Worm (Caenorhabditis elegans) whole organism, L4 larva: ENCODE measurements around the gene F35F10.1.
A peak's percentile ranks its signal among the peaks of the same experiment; 100 is the strongest.

Source experiments
- D1046.2 ChIP-seq: fragments of 200-800 bp; sonication (Bioruptor generic); IDR thresholded peaks from 2 replicates; pipeline ENCODE4 v1.3.6; 2022; ENCODE audit warnings: missing genetic modification characterization, missing compliant biosample characterization
- T26A8.4 ChIP-seq: fragments of 200-800 bp; sonication (Bioruptor generic); IDR thresholded peaks from 2 replicates; pipeline ENCODE4 v1.3.6; 2022; ENCODE audit warnings: missing genetic modification characterization, missing compliant biosample characterization
- Y105C5A.15 ChIP-seq: fragments of 200-800 bp; sonication (Bioruptor generic); IDR thresholded peaks from 2 replicates; pipeline ENCODE4 v1.3.6; 2022; ENCODE audit warnings: missing genetic modification characterization, missing compliant biosample characterization
- ZK337.2 ChIP-seq: fragments of 200-800 bp; sonication (Bioruptor generic); IDR thresholded peaks from 2 replicates; pipeline ENCODE4 v1.3.6; 2022; ENCODE audit warnings: missing genetic modification reagents, missing genetic modification characterization, missing compliant biosample characterization
- aha-1 ChIP-seq: fragments of 150-350 bp; peaks from one replicate; lab custom pipeline; 2014; ENCODE audit warnings: missing biosample characterization, missing genetic modification characterization
- ceh-32 ChIP-seq: sonication (generic microtip); optimal IDR thresholded peaks from 2 replicates; lab custom pipeline; 2016; ENCODE audit warnings: mild to moderate bottlenecking, missing genetic modification characterization, missing compliant biosample characterization; ENCODE audit not compliant: poor library complexity
- cey-2 ChIP-seq: sonication (generic microtip); optimal IDR thresholded peaks from 3 replicates; lab custom pipeline; 2017; ENCODE audit warnings: missing genetic modification characterization, mild to moderate bottlenecking, missing compliant biosample characterization, antibody characterized with exemption, borderline replicate concordance; ENCODE audit not compliant: insufficient read depth
- ctbp-1 ChIP-seq: fragments of 200-800 bp; sonication (Bioruptor generic); IDR thresholded peaks from 2 replicates; pipeline ENCODE4 v1.3.6; 2022; ENCODE audit warnings: missing genetic modification reagents, missing genetic modification characterization, missing compliant biosample characterization
- daf-12 ChIP-seq: fragments of 150-350 bp; optimal IDR thresholded peaks from 2 replicates; lab custom pipeline; 2014; ENCODE audit warnings: missing biosample characterization, missing genetic modification reagents, missing genetic modification characterization
- daf-8 ChIP-seq: fragments of 200-800 bp; sonication (Bioruptor generic); IDR thresholded peaks from 2 replicates; pipeline ENCODE4 v1.3.6; 2022; ENCODE audit warnings: missing genetic modification characterization, missing compliant biosample characterization
- hlh-11 ChIP-seq: fragments of 200-800 bp; sonication (Bioruptor generic); optimal IDR thresholded peaks from 2 replicates; lab custom pipeline; 2018; ENCODE audit warnings: mild to moderate bottlenecking, missing genetic modification characterization, missing compliant biosample characterization
- hmg-1.1 ChIP-seq: fragments of 200-800 bp; sonication (Bioruptor generic); IDR thresholded peaks from 2 replicates; pipeline ENCODE4 v1.3.6; 2022; ENCODE audit warnings: missing genetic modification reagents, missing genetic modification characterization, missing compliant biosample characterization
- lin-13 ChIP-seq: fragments of 150-350 bp; optimal IDR thresholded peaks from 2 replicates; lab custom pipeline; 2014; ENCODE audit warnings: missing biosample characterization, missing genetic modification reagents, missing genetic modification characterization
- lin-38 ChIP-seq: fragments of 200-800 bp; sonication (Bioruptor generic); IDR thresholded peaks from 2 replicates; pipeline ENCODE4 v1.3.6; 2022; ENCODE audit warnings: missing genetic modification reagents, missing genetic modification characterization, missing compliant biosample characterization
- madf-5 ChIP-seq, 2 experiments: fragments of 200-800 bp; sonication (Bioruptor generic); IDR thresholded peaks; 2 replicates each; pipeline ENCODE4 v1.3.6; 2022; ENCODE audit warnings: missing compliant biosample characterization in 2 of 2, missing genetic modification characterization in 2 of 2
- mdl-1 ChIP-seq, 2 experiments: fragments of 150-350 bp in 1 of 2; sonication (generic microtip) in 1 of 2; optimal IDR thresholded peaks; 2 replicates each; lab custom pipeline; 2014 to 2017; ENCODE audit warnings: missing biosample characterization in 2 of 2, missing genetic modification characterization in 2 of 2
- mep-1 ChIP-seq: fragments of 150-350 bp; sonication (generic microtip); optimal IDR thresholded peaks from 3 replicates; lab custom pipeline; 2014; ENCODE audit warnings: missing biosample characterization, missing genetic modification characterization
- mxl-3 ChIP-seq: fragments of 200-800 bp; sonication (Bioruptor generic); optimal IDR thresholded peaks from 2 replicates; lab custom pipeline; 2018; ENCODE audit warnings: mild to moderate bottlenecking, missing genetic modification characterization, missing compliant biosample characterization
- nhr-10 ChIP-seq: fragments of 150-350 bp; optimal IDR thresholded peaks from 2 replicates; lab custom pipeline; 2014; ENCODE audit warnings: missing biosample characterization, missing genetic modification characterization
- nhr-11 ChIP-seq: fragments of 150-350 bp; optimal IDR thresholded peaks from 2 replicates; lab custom pipeline; 2014; ENCODE audit warnings: missing biosample characterization, missing genetic modification characterization
- nhr-28 ChIP-seq: fragments of 150-350 bp; optimal IDR thresholded peaks from 2 replicates; lab custom pipeline; 2014; ENCODE audit warnings: missing biosample characterization, missing genetic modification characterization
- nhr-48 ChIP-seq: sonication (generic microtip); optimal IDR thresholded peaks from 2 replicates; lab custom pipeline; 2016; ENCODE audit warnings: mild to moderate bottlenecking, missing genetic modification characterization, missing compliant biosample characterization
- nhr-77 ChIP-seq: fragments of 150-350 bp; optimal IDR thresholded peaks from 2 replicates; lab custom pipeline; 2014; ENCODE audit warnings: missing biosample characterization, missing genetic modification characterization
- php-3 ChIP-seq: fragments of 200-800 bp; sonication (Bioruptor generic); IDR thresholded peaks from 2 replicates; pipeline ENCODE4 v1.3.6; 2022; ENCODE audit warnings: missing genetic modification reagents, missing genetic modification characterization, missing compliant biosample characterization
- rbr-2 ChIP-seq: sonication (generic microtip); optimal IDR thresholded peaks from 2 replicates; lab custom pipeline; 2016; ENCODE audit warnings: missing genotype, missing genetic modification characterization, missing compliant biosample characterization
- saeg-2 ChIP-seq: fragments of 200-800 bp; sonication (Bioruptor generic); IDR thresholded peaks from 2 replicates; pipeline ENCODE4 v1.3.6; 2022; ENCODE audit warnings: missing genetic modification reagents, missing genetic modification characterization, missing compliant biosample characterization
- set-16 ChIP-seq: fragments of 200-800 bp; sonication (Bioruptor generic); IDR thresholded peaks from 2 replicates; pipeline ENCODE4 v1.3.6; 2022; ENCODE audit warnings: missing genetic modification reagents, missing genetic modification characterization, missing compliant biosample characterization
- tag-97 ChIP-seq: fragments of 200-800 bp; sonication (Bioruptor generic); IDR thresholded peaks from 2 replicates; pipeline ENCODE4 v1.3.6; 2022; ENCODE audit warnings: missing genetic modification characterization, missing compliant biosample characterization
- tra-1 ChIP-seq: fragments of 200-800 bp; sonication (Bioruptor generic); IDR thresholded peaks from 2 replicates; pipeline ENCODE4 v1.3.6; 2022; ENCODE audit warnings: missing genetic modification reagents, missing genetic modification characterization, missing compliant biosample characterization
- unc-130 ChIP-seq: sonication (generic microtip); optimal IDR thresholded peaks from 2 replicates; lab custom pipeline; 2016; ENCODE audit warnings: missing genetic modification reagents, missing genetic modification characterization, missing compliant biosample characterization
- unc-62 ChIP-seq, 3 experiments: fragments of 150-350 bp in 1 of 3; sonication (generic microtip); optimal IDR thresholded peaks in 2 of 3; peaks in 1 of 3; 1 replicate in 1 of 3; 2 replicates in 2 of 3; lab custom pipeline; 2014 to 2017; ENCODE audit warnings: missing biosample characterization in 3 of 3, missing genetic modification characterization in 3 of 3, missing genetic modification reagents in 3 of 3, missing genotype in 1 of 3
- vab-7 ChIP-seq: fragments of 200-800 bp; sonication (Bioruptor generic); IDR thresholded peaks from 2 replicates; pipeline ENCODE4 v1.3.6; 2022; ENCODE audit warnings: missing genetic modification reagents, missing genetic modification characterization, missing compliant biosample characterization
- zip-11 ChIP-seq: fragments of 200-800 bp; sonication (Bioruptor generic); IDR thresholded peaks from 2 replicates; pipeline ENCODE4 v1.3.6; 2022; ENCODE audit warnings: missing genetic modification characterization, missing compliant biosample characterization
- zip-2 ChIP-seq: fragments of 150-350 bp; optimal IDR thresholded peaks from 2 replicates; lab custom pipeline; 2014; ENCODE audit warnings: missing biosample characterization, missing genetic modification characterization
- ztf-11 ChIP-seq: fragments of 150-350 bp; optimal IDR thresholded peaks from 2 replicates; lab custom pipeline; 2014; ENCODE audit warnings: missing biosample characterization, missing genetic modification characterization

Gene F35F10.1

DNA sequence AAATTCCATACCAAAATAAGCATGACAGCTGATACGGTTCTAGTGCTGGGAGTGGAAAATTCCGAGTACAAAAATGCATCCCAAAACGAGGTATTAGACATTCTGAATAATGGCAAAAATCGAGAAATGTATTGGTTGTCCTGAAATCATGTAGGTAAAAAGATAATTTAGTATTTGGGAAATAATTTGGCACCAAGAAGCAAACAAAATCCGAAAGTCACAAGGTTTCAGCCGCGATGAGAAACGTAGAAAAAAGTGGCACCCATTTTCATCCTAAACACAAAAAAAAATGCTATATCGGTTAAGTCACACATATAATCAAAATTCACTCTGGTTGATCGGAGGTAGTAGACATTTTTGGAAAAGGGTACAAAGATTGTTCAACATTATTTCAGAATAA, 18.3 kb upstream of the F35F10.1 start, which contains the start of gene srx-122:
Gene srx-122, minus strand, starts transcription at position 101 of the 400 bp plus-strand sequence.
- TF ChIP-seq rbr-2 (tag; lab: Kevin White, UChicago) (no peak), ztf-11 (tag; lab: Kevin White, UChicago) (no peak), zip-11 (no peak), ZK337.2 (GFP tag; lab: Robert Waterston, UW) (no peak), ceh-32 (tag; lab: Kevin White, UChicago) (no peak), zip-2 (tag; lab: Kevin White, UChicago) (no peak), mep-1 (tag; lab: Kevin White, UChicago) (no peak), lin-13 (no peak), cey-2 (tag; lab: Kevin White, UChicago) (no peak), hmg-1.1 (no peak), nhr-77 (tag; lab: Kevin White, UChicago) (no peak), unc-130 (no peak), saeg-2 (GFP tag; lab: Robert Waterston, UW) (no peak), tag-97 (GFP tag; lab: Robert Waterston, UW) (no peak), set-16 (GFP tag; lab: Robert Waterston, UW) (no peak), daf-12 (no peak), nhr-10 (tag; lab: Kevin White, UChicago) (no peak), php-3 (GFP tag; lab: Robert Waterston, UW) (no peak), ctbp-1 (GFP tag; lab: Robert Waterston, UW) (no peak), lin-38 (GFP tag; lab: Robert Waterston, UW) (no peak)
- TF ChIP-seq, all 104 proteins: peak for 0

DNA sequence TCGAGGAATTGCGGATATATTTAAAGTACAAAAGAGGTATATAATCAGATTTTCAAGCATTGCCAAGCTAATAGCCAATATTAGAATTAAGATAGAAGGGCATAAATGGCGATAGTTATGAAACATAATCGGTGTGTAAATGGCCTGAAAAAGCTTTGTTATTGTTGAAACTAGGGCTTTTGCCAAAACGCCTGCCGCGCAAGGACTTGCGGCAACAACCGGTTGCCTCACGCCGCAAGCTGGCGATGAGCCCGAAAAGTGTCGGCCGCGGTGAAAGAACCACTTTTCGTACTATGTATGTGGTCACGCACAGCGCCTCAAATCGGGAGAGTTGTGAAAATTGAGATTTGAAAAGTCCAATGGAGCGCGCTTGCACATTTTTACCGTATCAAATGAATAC, 16.7 kb upstream of the F35F10.1 start:
- TF ChIP-seq Y105C5A.15 (GFP tag; lab: Robert Waterston, UW) (no peak), madf-5 (GFP tag; IDR thresholded peaks at IDR 0.05; lab: Robert Waterston, UW) (peak in 1 of 2 experiments; percentile 70; a peak in 1 of 4 replicates)

DNA sequence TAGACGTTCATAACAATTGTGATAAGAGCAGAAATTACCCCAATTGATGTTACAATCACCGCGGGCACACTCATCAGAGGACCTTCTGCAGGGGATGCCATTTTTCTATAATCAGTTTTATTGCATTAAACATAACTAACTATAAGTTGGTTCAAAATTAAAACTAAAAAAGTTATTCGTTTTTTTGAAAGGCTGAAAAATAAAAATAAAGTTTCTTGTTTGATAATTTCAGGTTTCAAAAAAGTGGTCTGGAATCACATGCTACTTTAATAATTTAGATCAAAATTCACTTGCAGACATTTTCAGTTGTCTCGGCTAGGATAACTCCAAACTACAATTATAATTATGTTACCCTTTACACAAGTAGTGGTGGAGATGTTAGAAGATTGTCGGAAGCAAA, 14.2 kb upstream of the F35F10.1 start, which contains the start of gene srbc-1:
Gene srbc-1, minus strand, starts transcription at position 101 of the 400 bp plus-strand sequence.
- TF ChIP-seq hlh-11 (tag; lab: Kevin White, UChicago) (no peak), aha-1 (tag; lab: Kevin White, UChicago) (peak; percentile 2)
- TF ChIP-seq, all 104 proteins: peak for 1

DNA sequence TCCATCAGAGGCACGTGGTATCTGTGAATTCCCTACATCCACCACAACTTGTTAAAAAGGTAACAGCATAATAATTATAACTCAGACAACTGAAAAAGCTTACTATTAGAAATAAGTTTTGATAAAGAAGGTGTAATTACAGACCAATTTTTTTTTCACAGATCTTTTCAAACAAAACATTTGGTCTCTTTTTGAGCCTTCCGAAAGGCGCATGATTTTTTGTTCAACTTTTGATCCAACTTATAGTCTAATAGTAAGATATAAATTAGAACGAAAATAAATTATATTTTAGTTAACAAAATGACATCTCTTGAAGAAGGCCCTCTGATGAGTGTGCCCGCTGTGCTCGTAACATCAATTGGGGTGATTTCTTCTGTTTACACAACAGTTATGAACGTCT, 7.9 kb upstream of the F35F10.1 start, which contains the start of gene srbc-3:
Gene srbc-3, plus strand, starts transcription at position 301 of the 400 bp plus-strand sequence.
- TF ChIP-seq daf-8 (no peak), unc-62 (GFP tag; optimal IDR thresholded peaks at IDR 0.05 in 1 of 2; lab: Kevin White, UChicago) (peak in 1 of 2 experiments; percentile 67), unc-62 (tag; optimal IDR thresholded peaks at IDR 0.05; lab: Kevin White, UChicago) (no peak)

DNA sequence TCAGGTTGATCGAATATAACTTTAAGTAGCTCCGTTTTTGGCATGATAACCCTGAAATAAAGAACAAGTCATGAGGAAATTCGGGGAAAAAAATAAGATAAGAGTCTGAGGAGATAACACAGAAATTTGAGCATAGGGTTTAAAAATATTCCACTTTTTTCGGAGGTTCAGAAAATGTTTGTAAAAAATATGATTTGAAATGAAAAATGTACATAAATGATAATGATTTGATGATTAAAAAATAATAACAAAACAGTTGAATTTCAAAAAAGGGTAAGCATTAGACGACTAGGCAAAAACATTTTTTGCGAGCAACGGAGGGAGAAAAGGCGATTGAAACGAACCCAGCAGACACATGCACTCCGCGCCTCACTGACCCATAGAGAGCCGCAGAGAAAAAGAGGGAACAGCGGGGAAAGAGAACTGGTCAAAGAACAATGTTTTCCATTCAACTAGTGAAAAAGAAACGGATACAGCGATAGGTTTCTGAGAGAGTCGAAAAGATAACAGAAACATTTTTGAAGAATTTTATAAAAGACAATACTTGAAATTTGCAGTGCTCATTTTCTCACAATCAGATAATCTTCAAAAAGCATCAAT, 3.9 kb upstream of the F35F10.1 start, which contains the start of gene arrd-18:
Gene arrd-18, minus strand, starts transcription at position 51 of the 600 bp plus-strand sequence.
- TF ChIP-seq nhr-48 (tag; lab: Kevin White, UChicago) (peak; percentile 70), nhr-28 (tag; lab: Kevin White, UChicago) (peak; percentile 56), D1046.2 (no peak), nhr-11 (tag; lab: Kevin White, UChicago) (peak; percentile 4), tra-1 (GFP tag; lab: Robert Waterston, UW) (0 out of 2 replicates have a peak, but pooled peaks have one; percentile 10), unc-62 (GFP tag; optimal IDR thresholded peaks at IDR 0.05 in 1 of 2; lab: Kevin White, UChicago) (peak in 1 of 2 experiments; percentile 56), unc-62 (tag; optimal IDR thresholded peaks at IDR 0.05; lab: Kevin White, UChicago) (no peak), set-16 (GFP tag; lab: Robert Waterston, UW) (no peak), nhr-77 (tag; lab: Kevin White, UChicago) (peak; percentile 43), hlh-11 (tag; lab: Kevin White, UChicago) (peak; percentile 73), php-3 (GFP tag; lab: Robert Waterston, UW) (peak; percentile 18; the same call in 1 of the 2 replicates), nhr-10 (tag; lab: Kevin White, UChicago) (no peak), hmg-1.1 (peak; percentile 83), T26A8.4 (GFP tag; lab: Robert Waterston, UW) (no peak), vab-7 (no peak), ctbp-1 (GFP tag; lab: Robert Waterston, UW) (peak; percentile 59), mxl-3 (peak; percentile 34), aha-1 (tag; lab: Kevin White, UChicago) (peak; percentile 78), mdl-1 (tag; optimal IDR thresholded peaks at IDR 0.05; lab: Kevin White, UChicago) (peak in 1 of 2 experiments; percentile 51)
